Fruit fly (Drosophila melanogaster) Kc167 (cell line): ENCODE measurements around the gene js.

ENCODE experiments used
- Myc ChIP-seq: fragments of >200 bp; optimal IDR thresholded peaks from 2 replicates; lab custom pipeline; 2017; ENCODE audit warnings: missing external identifiers
- insv ChIP-seq: fragments of >200 bp; optimal IDR thresholded peaks from 3 replicates; lab custom pipeline; 2018; ENCODE audit warnings: missing external identifiers
- psq ChIP-seq: fragments of >200 bp; optimal IDR thresholded peaks from 2 replicates; lab custom pipeline; 2017; ENCODE audit warnings: missing external identifiers
- ttk ChIP-seq: sonication (Bioruptor generic); optimal IDR thresholded peaks from 2 replicates; lab custom pipeline; 2017; ENCODE audit warnings: missing external identifiers

dm6 chr3R:16389117-16389516, 21.0 kb upstream of the js start:
- TF ChIP-seq insv: no peak
- TF ChIP-seq psq: no peak
- TF ChIP-seq ttk (lab: Kevin White, UChicago): no peak
- TF ChIP-seq Myc (lab: Kevin White, UChicago): no peak
